Worm (Caenorhabditis elegans) whole organism, L1 larva: ENCODE measurements around the gene ttc-4.

Experiments used
- ama-1 ChIP-seq: fragments of 150-350 bp; optimal IDR thresholded peaks from 2 replicates; lab custom pipeline; 2014
- ceh-82 ChIP-seq, 3 experiments: fragments of 150-350 bp in 1 of 3; sonication (generic microtip) in 2 of 3; optimal IDR thresholded peaks; 2 replicates each; lab custom pipeline; 2014 to 2017; ENCODE audit warnings: missing biosample characterization in 3 of 3, missing genetic modification characterization in 3 of 3
- ces-1 ChIP-seq: fragments of 150-350 bp; optimal IDR thresholded peaks from 2 replicates; lab custom pipeline; 2014; ENCODE audit warnings: missing biosample characterization, missing genetic modification reagents, missing genetic modification characterization
- isw-1 ChIP-seq: fragments of 200-800 bp; sonication (Bioruptor generic); IDR thresholded peaks from 2 replicates; pipeline ENCODE4 v1.3.6; 2022; ENCODE audit warnings: missing genetic modification characterization, missing compliant biosample characterization

DNA sequence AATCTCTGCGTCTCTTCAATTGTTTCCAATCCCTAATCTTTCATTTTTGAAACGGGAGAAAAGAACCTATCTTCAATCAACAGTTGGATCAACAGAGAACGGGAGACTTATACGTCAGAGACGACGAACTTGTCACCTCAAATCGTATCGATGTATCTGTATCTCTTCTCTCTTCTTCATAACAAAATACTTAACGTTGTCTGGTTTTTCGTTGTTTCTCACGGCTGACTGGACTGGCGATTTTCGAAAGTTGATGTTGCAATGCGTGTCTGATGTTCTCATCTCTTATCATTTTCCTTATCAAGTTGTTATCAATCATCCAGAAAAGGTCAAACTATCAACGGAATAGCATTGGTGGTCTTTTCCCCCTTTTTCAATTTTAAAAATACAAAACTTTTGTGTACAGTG lies 11.0 kb downstream of the ttc-4 start:
- TF ChIP-seq ces-1 (GFP tag; lab: Kevin White, UChicago) (no peak), isw-1 (no peak), ceh-82 (tag; optimal IDR thresholded peaks at IDR 0.05; lab: Kevin White, UChicago) (peak in 2 of 3 experiments; percentile 1 to 4), ama-1 (no peak)
